Comparison of ENCODE assay signal across 7 fruit fly cellular contexts in genomic region chr3R:23156865-23157515, dm6.
TF ChIP-seq lines count a peak whose summit lies in the region.

No protein-coding gene starts in this region.

- no peak for TF ChIP-seq CTCF in whole organism, embryonic (GFP tag; optimal IDR thresholded peaks at IDR 0.05; lab: Kevin White, UChicago)

TF ChIP-seq in Kc167, 6 proteins besides CTCF, POLR2A, EP300 and RAD21:
- TF ChIP-seq h (optimal IDR thresholded peaks at IDR 0.05; lab: Kevin White, UChicago) (no peak), psq (optimal IDR thresholded peaks at IDR 0.05; lab: Kevin White, UChicago) (peak; percentile 63), insv (optimal IDR thresholded peaks at IDR 0.05; lab: Kevin White, UChicago) (no peak)

TF ChIP-seq in whole organism, 6 proteins besides CTCF, POLR2A, EP300 and RAD21:
- peak; percentile 63 for TF ChIP-seq CG8478 (optimal IDR thresholded peaks at IDR 0.05; lab: Kevin White, UChicago)
- peak in 1 of 2 experiments; percentile 80 for TF ChIP-seq EcR (GFP tag; optimal IDR thresholded peaks at IDR 0.05; lab: Kevin White, UChicago)
- no peak for TF ChIP-seq psq (optimal IDR thresholded peaks at IDR 0.05; lab: Kevin White, UChicago)

TF ChIP-seq in whole organism, adult, 20 proteins besides CTCF, POLR2A, EP300 and RAD21 (continues in another document):
- TF ChIP-seq cnc (optimal IDR thresholded peaks at IDR 0.05; lab: Kevin White, UChicago), result peak; percentile 46 to 71
- peak; percentile 57 for TF ChIP-seq CG7045 (GFP tag; optimal IDR thresholded peaks at IDR 0.05; lab: Kevin White, UChicago)
- peak; percentile 83 for TF ChIP-seq ovo (GFP tag; optimal IDR thresholded peaks at IDR 0.05; lab: Kevin White, UChicago)
- peak; percentile 94 for TF ChIP-seq kay (GFP tag; lab: Kevin White, UChicago; ENCODE audit: borderline replicate concordance)
- TF ChIP-seq pad (GFP tag; optimal IDR thresholded peaks at IDR 0.05; lab: Kevin White, UChicago), result peak; percentile 75
- TF ChIP-seq CG33017 (tag; optimal IDR thresholded peaks at IDR 0.05; lab: Kevin White, UChicago), result peak; percentile 68
- no peak for TF ChIP-seq CG5204 (GFP tag; optimal IDR thresholded peaks at IDR 0.05; lab: Kevin White, UChicago)
- no peak for TF ChIP-seq Crg-1 (GFP tag; optimal IDR thresholded peaks at IDR 0.05; lab: Kevin White, UChicago)
- TF ChIP-seq CG11617 (GFP tag; optimal IDR thresholded peaks at IDR 0.05; lab: Kevin White, UChicago), result peak; percentile 63
- no peak for TF ChIP-seq Hr96 (GFP tag; optimal IDR thresholded peaks at IDR 0.05; lab: Kevin White, UChicago)
- TF ChIP-seq CG1620 (GFP tag; optimal IDR thresholded peaks at IDR 0.05; lab: Kevin White, UChicago), result no peak
- peak; percentile 38 for TF ChIP-seq Mnt (GFP tag; optimal IDR thresholded peaks at IDR 0.05; lab: Kevin White, UChicago)
- TF ChIP-seq CG12768 (GFP tag; optimal IDR thresholded peaks at IDR 0.05; lab: Kevin White, UChicago), result peak; percentile 75
- TF ChIP-seq toe (GFP tag; optimal IDR thresholded peaks at IDR 0.05; lab: Kevin White, UChicago), result no peak
- TF ChIP-seq CG14711 (tag; optimal IDR thresholded peaks at IDR 0.05; lab: Kevin White, UChicago), result no peak
- no peak for TF ChIP-seq Clk (GFP tag; optimal IDR thresholded peaks at IDR 0.05; lab: Kevin White, UChicago)
- peak; percentile 39 for TF ChIP-seq CG7101 (tag; optimal IDR thresholded peaks at IDR 0.05; lab: Kevin White, UChicago)

TF ChIP-seq in whole organism, embryonic, 481 proteins besides CTCF, POLR2A, EP300 and RAD21 (continues in another document):
- TF ChIP-seq CG6765 (GFP tag; optimal IDR thresholded peaks at IDR 0.05; lab: Kevin White, UChicago), result no peak
- no peak for TF ChIP-seq ewg (GFP tag; optimal IDR thresholded peaks at IDR 0.05; lab: Kevin White, UChicago)
- TF ChIP-seq CG9797 (GFP tag; optimal IDR thresholded peaks at IDR 0.05; lab: Kevin White, UChicago), result no peak
- no peak for TF ChIP-seq Fer2 (tag; optimal IDR thresholded peaks at IDR 0.05; lab: Kevin White, UChicago)
- no peak for TF ChIP-seq CG18262 (tag; optimal IDR thresholded peaks at IDR 0.05; lab: Kevin White, UChicago)
- no peak for TF ChIP-seq Hmx (GFP tag; optimal IDR thresholded peaks at IDR 0.05; lab: Kevin White, UChicago)
- TF ChIP-seq sens-2 (GFP tag; IDR thresholded peaks at IDR 0.05; lab: Robert Waterston, UW), result no peak
- TF ChIP-seq CG15479 (GFP tag; optimal IDR thresholded peaks at IDR 0.05; lab: Kevin White, UChicago), result peak; percentile 98
- no peak for TF ChIP-seq en (GFP tag; optimal IDR thresholded peaks at IDR 0.05; lab: Kevin White, UChicago)
- TF ChIP-seq CG13287 (GFP tag; IDR thresholded peaks at IDR 0.05; lab: Robert Waterston, UW; ENCODE audit: partially characterized antibody), result peak; percentile 6; the same call in 1 of the 2 replicates
- TF ChIP-seq zfh2 (GFP tag; optimal IDR thresholded peaks at IDR 0.05; lab: Kevin White, UChicago), result no peak
- no peak for TF ChIP-seq CG18476 (GFP tag; optimal IDR thresholded peaks at IDR 0.05; lab: Kevin White, UChicago)
- no peak for TF ChIP-seq CG9932 (GFP tag; IDR thresholded peaks at IDR 0.05; lab: Robert Waterston, UW)
- no peak for TF ChIP-seq CG2202 (tag; optimal IDR thresholded peaks at IDR 0.05; lab: Kevin White, UChicago)
- peak; percentile 28 for TF ChIP-seq nau (GFP tag; optimal IDR thresholded peaks at IDR 0.05; lab: Kevin White, UChicago)
- no peak for TF ChIP-seq tna (GFP tag; IDR thresholded peaks at IDR 0.05; lab: Robert Waterston, UW; ENCODE audit: partially characterized antibody)
- peak; percentile 45 for TF ChIP-seq HLHmδ (GFP tag; optimal IDR thresholded peaks at IDR 0.05; lab: Kevin White, UChicago)
- TF ChIP-seq ssp (GFP tag; IDR thresholded peaks at IDR 0.05; lab: Robert Waterston, UW), result no peak

TF ChIP-seq in whole organism, prepupa, 60 proteins besides CTCF, POLR2A, EP300 and RAD21 (continues in another document):
- TF ChIP-seq vri (GFP tag; optimal IDR thresholded peaks at IDR 0.05; lab: Kevin White, UChicago) (no peak), CG8119 (GFP tag; IDR thresholded peaks at IDR 0.05; lab: Robert Waterston, UW) (peak; percentile 49; the same call in 2 of the 3 replicates), esn (GFP tag; optimal IDR thresholded peaks at IDR 0.05; lab: Kevin White, UChicago) (no peak), CG32006 (GFP tag; optimal IDR thresholded peaks at IDR 0.05; lab: Kevin White, UChicago) (peak; percentile 29), fkh (GFP tag; optimal IDR thresholded peaks at IDR 0.05; lab: Kevin White, UChicago) (peak; percentile 91), CG16779 (tag; optimal IDR thresholded peaks at IDR 0.05; lab: Kevin White, UChicago) (peak; percentile 72), CG6808 (GFP tag; optimal IDR thresholded peaks at IDR 0.05; lab: Kevin White, UChicago) (peak; percentile 45), Hr4 (GFP tag; optimal IDR thresholded peaks at IDR 0.05; lab: Kevin White, UChicago) (no peak), achi (GFP tag; optimal IDR thresholded peaks at IDR 0.05; lab: Kevin White, UChicago) (peak; percentile 7), eg (GFP tag; IDR thresholded peaks at IDR 0.05; lab: Robert Waterston, UW) (no peak; the same call in 2 of the 3 replicates), CG7368 (GFP tag; optimal IDR thresholded peaks at IDR 0.05; lab: Kevin White, UChicago) (no peak), CG1621 (tag; optimal IDR thresholded peaks at IDR 0.05; lab: Kevin White, UChicago) (peak; percentile 6), fd85E (GFP tag; optimal IDR thresholded peaks at IDR 0.05; lab: Kevin White, UChicago) (peak; percentile 5), CG6854 (GFP tag; optimal IDR thresholded peaks at IDR 0.05; lab: Kevin White, UChicago) (peak; percentile 50), CG10669 (GFP tag; optimal IDR thresholded peaks at IDR 0.05; lab: Kevin White, UChicago) (no peak), CG8319 (GFP tag; optimal IDR thresholded peaks at IDR 0.05; lab: Kevin White, UChicago) (peak; percentile 92), Ets96B (tag; optimal IDR thresholded peaks at IDR 0.05; lab: Kevin White, UChicago) (peak; percentile 29), CG6163 (GFP tag; IDR thresholded peaks at IDR 0.05; lab: Robert Waterston, UW) (peak; percentile 67)

TF ChIP-seq in whole organism, pupa, 21 proteins besides CTCF, POLR2A, EP300 and RAD21 (continues in another document):
- TF ChIP-seq CG8159 (tag; optimal IDR thresholded peaks at IDR 0.05; lab: Kevin White, UChicago) (no peak), fd96Ca (GFP tag; IDR thresholded peaks at IDR 0.05; lab: Robert Waterston, UW) (no peak), CG34367 (tag; optimal IDR thresholded peaks at IDR 0.05; lab: Kevin White, UChicago) (peak; percentile 26), CG8301 (tag; optimal IDR thresholded peaks at IDR 0.05; lab: Kevin White, UChicago) (peak; percentile 40), Pif1B (GFP tag; optimal IDR thresholded peaks at IDR 0.05; lab: Kevin White, UChicago) (no peak), CG12605 (GFP tag; IDR thresholded peaks at IDR 0.05; lab: Robert Waterston, UW) (peak; percentile 67), CG14655 (GFP tag; optimal IDR thresholded peaks at IDR 0.05; lab: Kevin White, UChicago) (no peak), Pif1A (GFP tag; optimal IDR thresholded peaks at IDR 0.05; lab: Kevin White, UChicago) (no peak), CG10348 (GFP tag; IDR thresholded peaks at IDR 0.05; lab: Robert Waterston, UW) (no peak), CG32121 (GFP tag; IDR thresholded peaks at IDR 0.05; lab: Robert Waterston, UW) (peak; percentile 38; the same call in 1 of the 2 replicates), CG17806 (tag; optimal IDR thresholded peaks at IDR 0.05; lab: Kevin White, UChicago) (no peak), rn (GFP tag; IDR thresholded peaks at IDR 0.05; lab: Robert Waterston, UW) (no peak), CG9948 (tag; optimal IDR thresholded peaks at IDR 0.05; lab: Kevin White, UChicago) (no peak), gl (tag; optimal IDR thresholded peaks at IDR 0.05; lab: Kevin White, UChicago) (peak; percentile 54), Snoo (tag; optimal IDR thresholded peaks at IDR 0.05; lab: Kevin White, UChicago) (peak; percentile 38), EcR (GFP tag; optimal IDR thresholded peaks at IDR 0.05; lab: Kevin White, UChicago) (peak; percentile 98), CG4496 (GFP tag; IDR thresholded peaks at IDR 0.05; lab: Robert Waterston, UW) (peak; percentile 71; the same call in 2 of the 3 replicates), D1 (tag; optimal IDR thresholded peaks at IDR 0.05; lab: Kevin White, UChicago) (no peak), Ets98B (GFP tag; IDR thresholded peaks at IDR 0.05; lab: Robert Waterston, UW) (no peak; the same call in 1 of the 2 replicates), CG15710 (tag; optimal IDR thresholded peaks at IDR 0.05; lab: Kevin White, UChicago) (peak; percentile 16)

TF ChIP-seq in whole organism, wandering third instar larva, 38 proteins besides CTCF, POLR2A, EP300 and RAD21 (continues in another document):
- TF ChIP-seq Jra (GFP tag; optimal IDR thresholded peaks at IDR 0.05; lab: Kevin White, UChicago) (peak; percentile 8), jim (GFP tag; optimal IDR thresholded peaks at IDR 0.05; lab: Kevin White, UChicago) (no peak), h (GFP tag; optimal IDR thresholded peaks at IDR 0.05; lab: Kevin White, UChicago) (peak; percentile 22), Vsx2 (GFP tag; optimal IDR thresholded peaks at IDR 0.05; lab: Kevin White, UChicago; ENCODE audit: partially characterized antibody) (no peak), Dif (GFP tag; optimal IDR thresholded peaks at IDR 0.05; lab: Kevin White, UChicago; ENCODE audit: partially characterized antibody) (peak; percentile 8), fru (GFP tag; optimal IDR thresholded peaks at IDR 0.05; lab: Kevin White, UChicago) (no peak), dl (GFP tag; optimal IDR thresholded peaks at IDR 0.05; lab: Kevin White, UChicago; ENCODE audit: insufficient read depth in 1 of 2, partially characterized antibody in 2 of 2) (peak in 1 of 2 experiments; percentile 21), foxo (GFP tag; optimal IDR thresholded peaks at IDR 0.05; lab: Kevin White, UChicago) (no peak), OdsH (GFP tag; optimal IDR thresholded peaks at IDR 0.05; lab: Kevin White, UChicago) (peak; percentile 3), usp (GFP tag; optimal IDR thresholded peaks at IDR 0.05; lab: Kevin White, UChicago) (no peak), Abd-B (GFP tag; optimal IDR thresholded peaks at IDR 0.05; lab: Kevin White, UChicago) (peak; percentile 35), lola (GFP tag; optimal IDR thresholded peaks at IDR 0.05; lab: Kevin White, UChicago) (no peak), Rel (GFP tag; optimal IDR thresholded peaks at IDR 0.05; lab: Kevin White, UChicago) (peak; percentile 72), Rel (tag; optimal IDR thresholded peaks at IDR 0.05; lab: Kevin White, UChicago) (peak; percentile 69), rgr (GFP tag; optimal IDR thresholded peaks at IDR 0.05; lab: Kevin White, UChicago) (no peak), Myc (optimal IDR thresholded peaks at IDR 0.05; lab: Kevin White, UChicago) (no peak), psq (GFP tag; optimal IDR thresholded peaks at IDR 0.05; lab: Kevin White, UChicago) (peak; percentile 99), woc (GFP tag; optimal IDR thresholded peaks at IDR 0.05; lab: Kevin White, UChicago) (no peak), HLH106 (tag; optimal IDR thresholded peaks at IDR 0.05; lab: Kevin White, UChicago) (peak; percentile 12), Hnf4 (GFP tag; optimal IDR thresholded peaks at IDR 0.05; lab: Kevin White, UChicago) (no peak), Sp1 (GFP tag; optimal IDR thresholded peaks at IDR 0.05; lab: Kevin White, UChicago) (peak; percentile 31), ey (GFP tag; optimal IDR thresholded peaks at IDR 0.05; lab: Kevin White, UChicago) (no peak)
